Worm (Caenorhabditis elegans) whole organism, young adult: Measurements from ENCODE around the gene gpa-3.
A peak's percentile ranks its signal among the peaks of the same experiment; 100 is the strongest.

ENCODE experiments used
- B0019.2 ChIP-seq: fragments of 200-800 bp; sonication (Bioruptor generic); conservative IDR thresholded peaks from 2 replicates; pipeline ENCODE4 v1.3.6; 2022; ENCODE audit warnings: missing genetic modification reagents, missing genetic modification characterization, missing compliant biosample characterization
- B0336.3 ChIP-seq: fragments of 200-800 bp; sonication (Bioruptor generic); IDR thresholded peaks from 2 replicates; pipeline ENCODE4 v1.3.6; 2022; ENCODE audit warnings: missing genetic modification characterization, missing compliant biosample characterization
- C17E4.6 ChIP-seq: fragments of 200-800 bp; sonication (Bioruptor generic); IDR thresholded peaks from 2 replicates; pipeline ENCODE4 v1.3.6; 2022; ENCODE audit warnings: missing genetic modification reagents, missing genetic modification characterization, missing compliant biosample characterization
- D2030.7 ChIP-seq: fragments of 200-800 bp; sonication (Bioruptor generic); IDR thresholded peaks from 2 replicates; pipeline ENCODE4 v1.3.6; 2022; ENCODE audit warnings: missing genetic modification reagents, missing genetic modification characterization, missing compliant biosample characterization
- F23B12.7 ChIP-seq: sonication (generic microtip); optimal IDR thresholded peaks from 2 replicates; lab custom pipeline; 2017; ENCODE audit warnings: missing genetic modification characterization, mild to moderate bottlenecking, missing compliant biosample characterization, antibody characterized with exemption, moderate library complexity; ENCODE audit not compliant: insufficient read depth
- F37B4.10 ChIP-seq: fragments of 200-800 bp; sonication (Bioruptor generic); IDR thresholded peaks from 2 replicates; pipeline ENCODE4 v1.3.6; 2022; ENCODE audit warnings: missing genetic modification characterization, missing compliant biosample characterization
- F39B2.1 ChIP-seq: fragments of 200-800 bp; sonication (Bioruptor generic); IDR thresholded peaks from 2 replicates; pipeline ENCODE4 v1.3.6; 2022; ENCODE audit warnings: missing genetic modification reagents, missing genetic modification characterization, missing compliant biosample characterization
- K11D2.4 ChIP-seq: fragments of 200-800 bp; sonication (Bioruptor generic); IDR thresholded peaks from 2 replicates; pipeline ENCODE4 v1.3.6; 2022; ENCODE audit warnings: missing genetic modification reagents, missing genetic modification characterization, missing compliant biosample characterization
- T07F8.4 ChIP-seq: sonication (generic microtip); optimal IDR thresholded peaks from 2 replicates; lab custom pipeline; 2016; ENCODE audit warnings: mild to moderate bottlenecking, missing genetic modification characterization, moderate library complexity, missing compliant biosample characterization
- Y53G8AR.9 ChIP-seq: fragments of 200-800 bp; sonication (Bioruptor generic); conservative IDR thresholded peaks from 2 replicates; pipeline ENCODE4 v1.3.6; 2022; ENCODE audit warnings: missing genetic modification reagents, missing genetic modification characterization, missing compliant biosample characterization
- Y67H2A.10 ChIP-seq: fragments of 200-800 bp; sonication (Bioruptor generic); conservative IDR thresholded peaks from 2 replicates; pipeline ENCODE4 v1.3.6; 2022; ENCODE audit warnings: missing genetic modification reagents, missing genetic modification characterization, missing compliant biosample characterization
- Y79H2A.3 ChIP-seq: fragments of 200-800 bp; sonication (Bioruptor generic); conservative IDR thresholded peaks from 2 replicates; pipeline ENCODE4 v1.3.6; 2022; ENCODE audit warnings: missing genetic modification reagents, missing genetic modification characterization, missing compliant biosample characterization
- Y95B8A.8 ChIP-seq: fragments of 200-800 bp; sonication (Bioruptor generic); IDR thresholded peaks from 2 replicates; pipeline ENCODE4 v1.3.6; 2022; ENCODE audit warnings: missing genetic modification reagents, missing genetic modification characterization, missing compliant biosample characterization
- akir-1 ChIP-seq: fragments of 200-800 bp; sonication (Bioruptor generic); optimal IDR thresholded peaks from 2 replicates; lab custom pipeline; 2018; ENCODE audit warnings: mild to moderate bottlenecking, missing genetic modification characterization, moderate library complexity, missing compliant biosample characterization
- ama-1 ChIP-seq, 3 experiments: fragments of 150-350 bp in 1 of 3; sonication (generic microtip) in 2 of 3; optimal IDR thresholded peaks; 2 replicates each; lab custom pipeline; 2014 to 2018; ENCODE audit warnings: missing biosample characterization in 2 of 3, missing genetic modification characterization in 2 of 3, missing genetic modification reagents in 2 of 3
- aptf-3 ChIP-seq: fragments of 200-800 bp; sonication (Bioruptor generic); IDR thresholded peaks from 2 replicates; pipeline ENCODE4 v1.3.6; 2022; ENCODE audit warnings: missing genetic modification characterization, missing compliant biosample characterization
- atf-7 ChIP-seq: sonication (generic microtip); optimal IDR thresholded peaks from 2 replicates; lab custom pipeline; 2017; ENCODE audit warnings: mild to moderate bottlenecking, missing genetic modification characterization, missing compliant biosample characterization
- attf-6 ChIP-seq: fragments of 200-800 bp; sonication (Bioruptor generic); IDR thresholded peaks from 2 replicates; pipeline ENCODE4 v1.3.6; 2022; ENCODE audit warnings: missing genetic modification reagents, missing genetic modification characterization, missing compliant biosample characterization
- bed-2 ChIP-seq: fragments of 200-800 bp; sonication (Bioruptor generic); IDR thresholded peaks from 2 replicates; pipeline ENCODE4 v1.3.6; 2022; ENCODE audit warnings: missing genetic modification reagents, missing genetic modification characterization, missing compliant biosample characterization
- ceh-40 ChIP-seq: fragments of 200-800 bp; sonication (Bioruptor generic); IDR thresholded peaks from 2 replicates; pipeline ENCODE4 v1.3.6; 2022; ENCODE audit warnings: missing genetic modification characterization, missing compliant biosample characterization
- ceh-58 ChIP-seq: fragments of 200-800 bp; sonication (Bioruptor generic); IDR thresholded peaks from 2 replicates; pipeline ENCODE4 v1.3.6; 2022; ENCODE audit warnings: missing genetic modification characterization, missing compliant biosample characterization
- die-1 ChIP-seq: sonication (generic microtip); optimal IDR thresholded peaks from 2 replicates; lab custom pipeline; 2016; ENCODE audit warnings: missing genotype, mild to moderate bottlenecking, missing genetic modification characterization, missing compliant biosample characterization
- dox-1 ChIP-seq: fragments of 200-800 bp; sonication (Bioruptor generic); IDR thresholded peaks from 2 replicates; pipeline ENCODE4 v1.3.6; 2022; ENCODE audit warnings: missing genetic modification reagents, missing genetic modification characterization, missing compliant biosample characterization
- ekl-4 ChIP-seq: fragments of 200-800 bp; sonication (Bioruptor generic); IDR thresholded peaks from 2 replicates; pipeline ENCODE4 v1.3.6; 2022; ENCODE audit warnings: missing genetic modification reagents, missing genetic modification characterization, missing compliant biosample characterization
- hlh-26 ChIP-seq: fragments of 200-800 bp; sonication (Bioruptor generic); conservative IDR thresholded peaks from 2 replicates; pipeline ENCODE4 v1.3.6; 2022; ENCODE audit warnings: missing genetic modification reagents, missing genetic modification characterization, missing compliant biosample characterization
- hmg-1.2 ChIP-seq: fragments of 200-800 bp; sonication (Bioruptor generic); IDR thresholded peaks from 2 replicates; pipeline ENCODE4 v1.3.6; 2022; ENCODE audit warnings: missing genetic modification reagents, missing genetic modification characterization, missing compliant biosample characterization
- hrde-1 ChIP-seq: sonication (generic microtip); optimal IDR thresholded peaks from 2 replicates; lab custom pipeline; 2016; ENCODE audit warnings: missing genetic modification characterization, mild to moderate bottlenecking, missing compliant biosample characterization, moderate library complexity, missing genotype, missing genetic modification reagents, borderline replicate concordance
- lag-1 ChIP-seq: fragments of 200-800 bp; sonication (Bioruptor generic); IDR thresholded peaks from 2 replicates; pipeline ENCODE4 v1.3.6; 2022; ENCODE audit warnings: missing genetic modification reagents, missing genetic modification characterization, missing compliant biosample characterization
- lin-35 ChIP-seq, 3 experiments: fragments of 150-350 bp in 2 of 3; sonication (generic microtip) in 1 of 3; optimal IDR thresholded peaks; 2 replicates each; lab custom pipeline; 2014 to 2018; ENCODE audit warnings: missing biosample characterization in 3 of 3, missing genetic modification characterization in 3 of 3, missing genetic modification reagents in 3 of 3
- lir-1 ChIP-seq: fragments of 200-800 bp; sonication (Bioruptor generic); conservative IDR thresholded peaks from 2 replicates; pipeline ENCODE4 v1.3.6; 2022; ENCODE audit warnings: missing genetic modification reagents, missing genetic modification characterization, missing compliant biosample characterization
- madf-3 ChIP-seq: fragments of 200-800 bp; sonication (Bioruptor generic); IDR thresholded peaks from 2 replicates; pipeline ENCODE4 v1.3.6; 2022; ENCODE audit warnings: missing genetic modification reagents, missing genetic modification characterization, missing compliant biosample characterization
- madf-6 ChIP-seq: fragments of 200-800 bp; sonication (Bioruptor generic); IDR thresholded peaks from 2 replicates; pipeline ENCODE4 v1.3.6; 2022; ENCODE audit warnings: missing genetic modification reagents, missing genetic modification characterization, missing compliant biosample characterization
- mel-28 ChIP-seq: sonication (generic microtip); optimal IDR thresholded peaks from 2 replicates; lab custom pipeline; 2016; ENCODE audit warnings: borderline replicate concordance, mild to moderate bottlenecking, missing genetic modification characterization, missing compliant biosample characterization
- nfya-2 ChIP-seq: fragments of 200-800 bp; sonication (Bioruptor generic); IDR thresholded peaks from 2 replicates; pipeline ENCODE4 v1.3.6; 2022; ENCODE audit warnings: missing genetic modification reagents, missing genetic modification characterization, missing compliant biosample characterization
- nfyb-1 ChIP-seq: fragments of 200-800 bp; sonication (Bioruptor generic); IDR thresholded peaks from 2 replicates; pipeline ENCODE4 v1.3.6; 2022; ENCODE audit warnings: missing genetic modification reagents, missing genetic modification characterization, missing compliant biosample characterization
- nhr-179 ChIP-seq: sonication (generic microtip); optimal IDR thresholded peaks from 2 replicates; lab custom pipeline; 2016; ENCODE audit warnings: mild to moderate bottlenecking, missing genetic modification characterization, missing compliant biosample characterization
- nhr-90 ChIP-seq: sonication (generic microtip); optimal IDR thresholded peaks from 2 replicates; lab custom pipeline; 2016; ENCODE audit warnings: missing genotype, mild to moderate bottlenecking, missing genetic modification characterization, missing compliant biosample characterization
- pha-4 ChIP-seq: fragments of 150-350 bp; sonication (generic microtip); optimal IDR thresholded peaks from 2 replicates; lab custom pipeline; 2014; ENCODE audit warnings: missing biosample characterization, missing genetic modification reagents, missing genetic modification characterization
- rcor-1 ChIP-seq: fragments of 200-800 bp; sonication (Bioruptor generic); IDR thresholded peaks from 2 replicates; pipeline ENCODE4 v1.3.6; 2022; ENCODE audit warnings: missing genetic modification reagents, missing genetic modification characterization, missing compliant biosample characterization
- repo-1 ChIP-seq: sonication (generic microtip); optimal IDR thresholded peaks from 2 replicates; lab custom pipeline; 2017; ENCODE audit warnings: mild to moderate bottlenecking, missing genetic modification characterization, missing compliant biosample characterization
- snpc-1.3 ChIP-seq: sonication (generic microtip); optimal IDR thresholded peaks from 2 replicates; lab custom pipeline; 2017; ENCODE audit warnings: missing genetic modification characterization, mild to moderate bottlenecking, missing compliant biosample characterization, antibody characterized with exemption, moderate library complexity, missing genotype, missing genetic modification reagents; ENCODE audit not compliant: insufficient read depth
- sptf-2 ChIP-seq: fragments of 200-800 bp; sonication (Bioruptor generic); optimal IDR thresholded peaks from 2 replicates; lab custom pipeline; 2018; ENCODE audit warnings: mild to moderate bottlenecking, missing genetic modification characterization, missing compliant biosample characterization
- tbp1 ChIP-seq: fragments of 200-800 bp; sonication (Bioruptor generic); optimal IDR thresholded peaks from 2 replicates; lab custom pipeline; 2018; ENCODE audit warnings: mild to moderate bottlenecking, missing genetic modification characterization, missing compliant biosample characterization
- zim-3 ChIP-seq: sonication (generic microtip); optimal IDR thresholded peaks from 2 replicates; lab custom pipeline; 2017; ENCODE audit warnings: mild to moderate bottlenecking, missing genetic modification characterization, moderate library complexity, missing compliant biosample characterization
- ztf-25 ChIP-seq: fragments of 200-800 bp; sonication (Bioruptor generic); IDR thresholded peaks from 2 replicates; pipeline ENCODE4 v1.3.6; 2022; ENCODE audit warnings: missing genetic modification reagents, missing genetic modification characterization, missing compliant biosample characterization
- ztf-28 ChIP-seq: fragments of 200-800 bp; sonication (Bioruptor generic); IDR thresholded peaks from 2 replicates; pipeline ENCODE4 v1.3.6; 2022; ENCODE audit warnings: missing genetic modification reagents, missing genetic modification characterization, missing compliant biosample characterization
- ztf-3 ChIP-seq: fragments of 200-800 bp; sonication (Bioruptor generic); optimal IDR thresholded peaks from 2 replicates; lab custom pipeline; 2018; ENCODE audit warnings: mild to moderate bottlenecking, missing genetic modification characterization, missing compliant biosample characterization

gpa-3 gene

ce11 chrV:9340318-9340717 lies 19.3 kb downstream of the gpa-3 start (continued):
- TF ChIP-seq atf-7 = peak; percentile 16
- TF ChIP-seq D2030.7 (GFP tag; lab: Robert Waterston, UW) = peak; percentile 26; the same call in 1 of the 2 replicates
- TF ChIP-seq Y95B8A.8 (GFP tag; lab: Robert Waterston, UW) = peak; percentile 88
- no peak for TF ChIP-seq lir-1 (GFP tag; lab: Robert Waterston, UW)
- peak; percentile 94 for TF ChIP-seq F37B4.10 (GFP tag; lab: Robert Waterston, UW)
- TF ChIP-seq K11D2.4 (GFP tag; lab: Robert Waterston, UW) = peak; percentile 87
- peak; percentile 75 for TF ChIP-seq repo-1 (tag; lab: Kevin White, UChicago)
- TF ChIP-seq B0019.2 (GFP tag; lab: Robert Waterston, UW) = peak; percentile 32; the same call in 1 of the 2 replicates
- peak; percentile 62 for TF ChIP-seq hmg-1.2 (GFP tag; lab: Robert Waterston, UW)
- TF ChIP-seq T07F8.4 = no peak
- TF ChIP-seq aptf-3 (GFP tag; lab: Robert Waterston, UW) = 0 out of 2 replicates have a peak, but pooled peaks have one; percentile 11
- TF ChIP-seq nfyb-1 (GFP tag; lab: Robert Waterston, UW) = peak; percentile 86
- peak; percentile 28; the same call in 1 of the 2 replicates for TF ChIP-seq ztf-28 (GFP tag; lab: Robert Waterston, UW)
- TF ChIP-seq ekl-4 (GFP tag; lab: Robert Waterston, UW) = peak; percentile 75
- TF ChIP-seq snpc-1.3 (tag; lab: Kevin White, UChicago) = no peak
- TF ChIP-seq nhr-90 = no peak
- peak; percentile 21 for TF ChIP-seq mel-28
- peak; percentile 50; the same call in 1 of the 2 replicates for TF ChIP-seq F39B2.1 (GFP tag; lab: Robert Waterston, UW)
- peak; percentile 54; the same call in 1 of the 2 replicates for TF ChIP-seq C17E4.6 (GFP tag; lab: Robert Waterston, UW)
- TF ChIP-seq hlh-26 (GFP tag; lab: Robert Waterston, UW) = no peak
- TF ChIP-seq nhr-179 (tag; lab: Kevin White, UChicago) = no peak
- TF ChIP-seq zim-3 (tag; lab: Kevin White, UChicago) = no peak
- TF ChIP-seq ceh-40 (GFP tag; lab: Robert Waterston, UW) = peak; percentile 75
- TF ChIP-seq lin-35 (GFP tag; optimal IDR thresholded peaks at IDR 0.05; lab: Kevin White, UChicago) = peak in 1 of 3 experiments; percentile 49
- TF ChIP-seq nfya-2 (GFP tag; lab: Robert Waterston, UW) = peak; percentile 81
- TF ChIP-seq lag-1 (GFP tag; lab: Robert Waterston, UW) = no peak
- TF ChIP-seq madf-3 (GFP tag; lab: Robert Waterston, UW) = peak; percentile 80
- no peak for TF ChIP-seq F23B12.7 (tag; lab: Kevin White, UChicago)
- TF ChIP-seq Y67H2A.10 (GFP tag; lab: Robert Waterston, UW) = 0 out of 2 replicates have a peak, but pooled peaks have one; percentile 24
- peak; percentile 92 for TF ChIP-seq Y79H2A.3 (GFP tag; lab: Robert Waterston, UW)
- TF ChIP-seq dox-1 (GFP tag; lab: Robert Waterston, UW) = peak; percentile 58; the same call in 1 of the 2 replicates
- TF ChIP-seq ztf-25 (GFP tag; lab: Robert Waterston, UW) = peak; percentile 70; the same call in 1 of the 2 replicates
- TF ChIP-seq ama-1 (optimal IDR thresholded peaks at IDR 0.05; lab: Kevin White, UChicago) = no peak
- no peak for TF ChIP-seq ama-1 (GFP tag; optimal IDR thresholded peaks at IDR 0.05; lab: Kevin White, UChicago)
- TF ChIP-seq B0336.3 (GFP tag; lab: Robert Waterston, UW) = peak; percentile 52
- TF ChIP-seq Y53G8AR.9 (GFP tag; lab: Robert Waterston, UW) = peak; percentile 96
- no peak for TF ChIP-seq tbp1 (GFP tag; lab: Kevin White, UChicago)
- TF ChIP-seq ztf-3 (GFP tag; lab: Kevin White, UChicago) = no peak
- TF ChIP-seq hrde-1 (tag; lab: Kevin White, UChicago) = no peak
- TF ChIP-seq sptf-2 (GFP tag; lab: Kevin White, UChicago) = no peak
- TF ChIP-seq akir-1 (GFP tag; lab: Kevin White, UChicago) = no peak
- no peak for TF ChIP-seq pha-4 (tag; lab: Kevin White, UChicago)
- 0 out of 2 replicates have a peak, but pooled peaks have one; percentile 86 for TF ChIP-seq ceh-58
- no peak for TF ChIP-seq die-1
- TF ChIP-seq madf-6 = peak; percentile 61
- 0 out of 2 replicates have a peak, but pooled peaks have one; percentile 42 for TF ChIP-seq attf-6 (GFP tag; lab: Robert Waterston, UW)
- no peak for TF ChIP-seq bed-2 (GFP tag; lab: Robert Waterston, UW)
- no peak; the same call in 1 of the 2 replicates for TF ChIP-seq rcor-1
